Worm (Caenorhabditis elegans) whole organism, late embryonic: ENCODE measurements around the gene F09F9.2.

Experiments used
- C38D4.7 ChIP-seq: fragments of 200-800 bp; sonication (Bioruptor generic); optimal IDR thresholded peaks from 2 replicates; lab custom pipeline; 2018; ENCODE audit warnings: mild to moderate bottlenecking, missing genetic modification characterization, moderate library complexity, missing compliant biosample characterization
- F13H6.1 ChIP-seq: sonication (generic microtip); optimal IDR thresholded peaks from 2 replicates; lab custom pipeline; 2016; ENCODE audit warnings: missing genetic modification characterization, missing compliant biosample characterization
- K02D7.2 ChIP-seq: sonication (generic microtip); optimal IDR thresholded peaks from 2 replicates; lab custom pipeline; 2017; ENCODE audit warnings: mild to moderate bottlenecking, missing genetic modification characterization, missing compliant biosample characterization
- Y22D7AL.16 ChIP-seq: sonication (generic microtip); optimal IDR thresholded peaks from 2 replicates; lab custom pipeline; 2016; ENCODE audit warnings: missing genetic modification characterization, missing compliant biosample characterization
- ahr-1 ChIP-seq: sonication (generic microtip); optimal IDR thresholded peaks from 2 replicates; lab custom pipeline; 2016; ENCODE audit warnings: missing genetic modification characterization, missing compliant biosample characterization
- ceh-14 ChIP-seq: sonication (generic microtip); optimal IDR thresholded peaks from 2 replicates; lab custom pipeline; 2016; ENCODE audit warnings: missing genotype, missing genetic modification characterization, missing compliant biosample characterization
- ceh-2 ChIP-seq: sonication (generic microtip); optimal IDR thresholded peaks from 2 replicates; lab custom pipeline; 2016; ENCODE audit warnings: missing genotype, missing genetic modification characterization, missing compliant biosample characterization
- ceh-22 ChIP-seq: sonication (generic microtip); optimal IDR thresholded peaks from 2 replicates; lab custom pipeline; 2017; ENCODE audit warnings: missing biosample characterization, missing genetic modification characterization
- ceh-24 ChIP-seq: sonication (generic microtip); optimal IDR thresholded peaks from 2 replicates; lab custom pipeline; 2016; ENCODE audit warnings: mild to moderate bottlenecking, missing genetic modification characterization, missing compliant biosample characterization
- ceh-30 ChIP-seq: fragments of 150-350 bp; optimal IDR thresholded peaks from 2 replicates; lab custom pipeline; 2014; ENCODE audit warnings: missing biosample characterization, missing genetic modification characterization
- ceh-31 ChIP-seq: sonication (generic microtip); optimal IDR thresholded peaks from 2 replicates; lab custom pipeline; 2016; ENCODE audit warnings: missing genetic modification characterization, missing compliant biosample characterization
- ceh-34 ChIP-seq: sonication (generic microtip); optimal IDR thresholded peaks from 2 replicates; lab custom pipeline; 2016; ENCODE audit warnings: mild to moderate bottlenecking, missing genetic modification characterization, missing compliant biosample characterization
- ceh-9 ChIP-seq: sonication (generic microtip); optimal IDR thresholded peaks from 2 replicates; lab custom pipeline; 2016; ENCODE audit warnings: mild to moderate bottlenecking, missing genetic modification characterization, inconsistent platforms, missing compliant biosample characterization
- che-1 ChIP-seq: sonication (generic microtip); optimal IDR thresholded peaks from 2 replicates; lab custom pipeline; 2016; ENCODE audit warnings: mild to moderate bottlenecking, missing genetic modification characterization, missing compliant biosample characterization
- dve-1 ChIP-seq: sonication (generic microtip); optimal IDR thresholded peaks from 2 replicates; lab custom pipeline; 2017; ENCODE audit warnings: antibody characterized with exemption, mild to moderate bottlenecking, missing genetic modification characterization, missing compliant biosample characterization
- elt-2 ChIP-seq: sonication (generic microtip); optimal IDR thresholded peaks from 2 replicates; lab custom pipeline; 2016; ENCODE audit warnings: missing genetic modification reagents, missing genetic modification characterization, missing compliant biosample characterization
- ets-4 ChIP-seq: sonication (generic microtip); optimal IDR thresholded peaks from 2 replicates; lab custom pipeline; 2016; ENCODE audit warnings: missing genetic modification characterization, missing compliant biosample characterization
- eyg-1 ChIP-seq: sonication (generic microtip); optimal IDR thresholded peaks from 2 replicates; lab custom pipeline; 2016; ENCODE audit warnings: missing genotype, missing genetic modification characterization, missing compliant biosample characterization
- fax-1 ChIP-seq: sonication (generic microtip); optimal IDR thresholded peaks from 2 replicates; lab custom pipeline; 2016; ENCODE audit warnings: missing genotype, missing genetic modification characterization, missing compliant biosample characterization
- fkh-6 ChIP-seq: sonication (generic microtip); optimal IDR thresholded peaks from 2 replicates; lab custom pipeline; 2016; ENCODE audit warnings: missing genetic modification characterization, missing compliant biosample characterization
- hlh-15 ChIP-seq: sonication (generic microtip); optimal IDR thresholded peaks from 2 replicates; lab custom pipeline; 2016; ENCODE audit warnings: missing genetic modification characterization, missing compliant biosample characterization
- hlh-8 ChIP-seq: sonication (generic microtip); optimal IDR thresholded peaks from 2 replicates; lab custom pipeline; 2016; ENCODE audit warnings: missing genotype, missing genetic modification characterization, missing compliant biosample characterization
- lim-6 ChIP-seq: sonication (generic microtip); optimal IDR thresholded peaks from 2 replicates; lab custom pipeline; 2016; ENCODE audit warnings: missing genetic modification characterization, missing compliant biosample characterization
- madf-2 ChIP-seq: sonication (generic microtip); optimal IDR thresholded peaks from 2 replicates; lab custom pipeline; 2017; ENCODE audit warnings: missing genetic modification characterization, missing compliant biosample characterization
- nhr-11 ChIP-seq: fragments of 150-350 bp; optimal IDR thresholded peaks from 2 replicates; lab custom pipeline; 2014; ENCODE audit warnings: missing biosample characterization, missing genetic modification characterization
- nhr-232 ChIP-seq: sonication (generic microtip); optimal IDR thresholded peaks from 2 replicates; lab custom pipeline; 2016; ENCODE audit warnings: missing genetic modification characterization, missing compliant biosample characterization
- odd-2 ChIP-seq: sonication (generic microtip); optimal IDR thresholded peaks from 2 replicates; lab custom pipeline; 2017; ENCODE audit warnings: antibody characterized with exemption, mild to moderate bottlenecking, missing genetic modification characterization, missing compliant biosample characterization
- pag-3 ChIP-seq: sonication (generic microtip); optimal IDR thresholded peaks from 2 replicates; lab custom pipeline; 2016; ENCODE audit warnings: missing compliant biosample characterization, missing genetic modification characterization, borderline replicate concordance
- pax-1 ChIP-seq: fragments of 150-350 bp; optimal IDR thresholded peaks from 2 replicates; lab custom pipeline; 2014; ENCODE audit warnings: missing biosample characterization, missing genetic modification characterization
- pha-2 ChIP-seq: sonication (generic microtip); optimal IDR thresholded peaks from 2 replicates; lab custom pipeline; 2017; ENCODE audit warnings: mild to moderate bottlenecking, missing genetic modification characterization, missing compliant biosample characterization
- pha-4 ChIP-seq: fragments of 150-350 bp; optimal IDR thresholded peaks from 2 replicates; lab custom pipeline; 2018; ENCODE audit warnings: missing biosample characterization, missing genetic modification reagents, missing genetic modification characterization
- pqm-1 ChIP-seq: sonication (generic microtip); optimal IDR thresholded peaks from 2 replicates; lab custom pipeline; 2016; ENCODE audit warnings: missing genetic modification characterization, missing compliant biosample characterization
- ref-2 ChIP-seq: sonication (generic microtip); optimal IDR thresholded peaks from 2 replicates; lab custom pipeline; 2016; ENCODE audit warnings: missing genetic modification characterization, missing compliant biosample characterization
- sdc-2 ChIP-seq: sonication (generic microtip); optimal IDR thresholded peaks from 2 replicates; lab custom pipeline; 2016; ENCODE audit warnings: missing genotype, missing genetic modification characterization, missing compliant biosample characterization
- sox-2 ChIP-seq: fragments of 200-800 bp; sonication (Bioruptor generic); IDR thresholded peaks from 2 replicates; pipeline ENCODE4 v1.3.6; 2022; ENCODE audit warnings: missing genetic modification reagents, missing genetic modification characterization, missing compliant biosample characterization
- sox-4 ChIP-seq: sonication (generic microtip); optimal IDR thresholded peaks from 2 replicates; lab custom pipeline; 2017; ENCODE audit warnings: mild to moderate bottlenecking, missing genetic modification characterization, inconsistent platforms, missing compliant biosample characterization
- tbx-7 ChIP-seq: sonication (generic microtip); optimal IDR thresholded peaks from 2 replicates; lab custom pipeline; 2016; ENCODE audit warnings: missing genotype, missing genetic modification characterization, missing compliant biosample characterization
- unc-3 ChIP-seq, 2 experiments: fragments of 200-800 bp in 1 of 2; sonication (Bioruptor generic) in 1 of 2; sonication (generic microtip) in 1 of 2; conservative IDR thresholded peaks in 1 of 2; optimal IDR thresholded peaks in 1 of 2; 2 replicates each; pipeline versions ENCODE4 v1.3.6 to Lab custom; 2016 to 2022; ENCODE audit warnings: missing compliant biosample characterization in 2 of 2, missing genetic modification characterization in 2 of 2, missing genetic modification reagents in 1 of 2
- unc-42 ChIP-seq: sonication (generic microtip); optimal IDR thresholded peaks from 2 replicates; lab custom pipeline; 2016; ENCODE audit warnings: missing genotype, missing genetic modification characterization, missing compliant biosample characterization
- unc-55 ChIP-seq: sonication (generic microtip); optimal IDR thresholded peaks from 2 replicates; lab custom pipeline; 2017; ENCODE audit warnings: missing biosample characterization, missing genetic modification reagents, missing genetic modification characterization
- zip-5 ChIP-seq: sonication (generic microtip); optimal IDR thresholded peaks from 2 replicates; lab custom pipeline; 2016; ENCODE audit warnings: missing genetic modification characterization, missing compliant biosample characterization

Gene F09F9.2

ce11 chrX:4125165-4125803 is 14.0 kb upstream of the F09F9.2 start:
- TF ChIP-seq ceh-34 (tag; lab: Kevin White, UChicago): no peak
- TF ChIP-seq madf-2: no peak
- TF ChIP-seq dve-1 (tag; lab: Kevin White, UChicago): no peak
- no peak for TF ChIP-seq hlh-15 (tag; lab: Kevin White, UChicago)
- peak; percentile 94 for TF ChIP-seq unc-42 (tag; lab: Kevin White, UChicago)
- peak; percentile 2 for TF ChIP-seq lim-6 (tag; lab: Kevin White, UChicago)
- no peak for TF ChIP-seq pha-4 (tag; lab: Kevin White, UChicago)
- TF ChIP-seq elt-2 (tag; lab: Kevin White, UChicago): no peak
- no peak for TF ChIP-seq pax-1 (tag; lab: Kevin White, UChicago)
- TF ChIP-seq, all 69 proteins: peak for 2

- no peak for TF ChIP-seq madf-2
- peak; percentile 23 for TF ChIP-seq ceh-14
- peak; percentile 52 for TF ChIP-seq unc-42 (tag; lab: Kevin White, UChicago)
- TF ChIP-seq unc-55: peak; percentile 38
Observed at ce11 chrX:4123368-4123767, 12.1 kb upstream of the F09F9.2 start.

DNA sequence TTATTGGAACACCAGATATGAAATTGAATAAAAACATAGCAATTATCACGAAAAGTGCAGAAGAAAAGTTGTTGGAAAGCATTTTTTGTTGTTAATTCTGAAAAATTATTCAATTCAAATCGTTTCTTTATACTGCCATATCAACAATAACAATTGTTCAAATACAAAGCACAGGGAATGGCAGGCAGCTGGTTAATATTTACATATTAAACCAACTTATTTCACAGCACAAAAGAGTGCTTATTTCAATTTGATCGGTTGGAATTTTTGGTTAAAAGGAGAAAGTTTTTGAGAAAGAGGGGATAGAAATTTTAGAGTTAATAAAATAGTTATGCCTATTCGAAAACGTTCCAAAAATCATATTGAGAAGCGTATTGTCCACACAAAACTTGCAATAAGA is 9.7 kb upstream of the F09F9.2 start, which contains the start of gene F09F9.3:
Gene F09F9.3, minus strand, starts transcription at position 101 of the 400 bp plus-strand sequence.
- TF ChIP-seq nhr-11 (tag; lab: Kevin White, UChicago) (no peak), ceh-24 (tag; lab: Kevin White, UChicago) (no peak), pqm-1 (no peak), ceh-34 (tag; lab: Kevin White, UChicago) (no peak), eyg-1 (tag; lab: Kevin White, UChicago) (no peak), ahr-1 (tag; lab: Kevin White, UChicago) (no peak), ceh-2 (tag; lab: Kevin White, UChicago) (no peak), sox-4 (no peak)
- TF ChIP-seq, all 69 proteins: peak for 0

DNA sequence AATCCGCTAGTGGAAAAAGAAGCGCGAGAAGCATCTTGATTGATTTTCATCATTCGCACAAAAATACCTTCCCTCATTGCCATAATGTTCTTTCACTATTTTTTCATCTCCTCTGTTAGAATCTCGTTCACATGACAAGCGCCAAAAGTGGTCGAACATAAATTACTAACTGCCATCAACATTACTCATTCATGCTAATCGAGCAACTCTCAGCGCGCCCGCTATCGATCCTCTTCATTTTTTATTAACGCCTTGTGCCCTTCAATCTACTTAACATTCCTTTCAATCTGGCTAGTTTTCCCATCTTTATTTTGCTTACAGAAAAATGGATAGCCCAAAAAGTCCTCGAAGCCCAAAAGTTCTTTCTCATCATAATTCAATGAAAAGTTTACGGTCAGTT is 6.4 kb upstream of the F09F9.2 start, which contains the start of gene F09F9.5:
Gene F09F9.5, plus strand, starts transcription at position 301 of the 400 bp plus-strand sequence.
- TF ChIP-seq che-1 (no peak), ets-4 (no peak), ceh-22 (tag; lab: Kevin White, UChicago) (no peak), tbx-7 (tag; lab: Kevin White, UChicago) (no peak), F13H6.1 (tag; lab: Kevin White, UChicago) (no peak), ceh-31 (tag; lab: Kevin White, UChicago) (no peak), unc-3 (GFP tag; conservative IDR thresholded peaks at IDR 0.05; lab: Robert Waterston, UW) (no peak), unc-3 (tag; optimal IDR thresholded peaks at IDR 0.05; lab: Kevin White, UChicago) (no peak), pha-2 (tag; lab: Kevin White, UChicago) (no peak), ceh-30 (tag; lab: Kevin White, UChicago) (no peak), hlh-8 (tag; lab: Kevin White, UChicago) (no peak), nhr-232 (no peak), zip-5 (no peak), unc-55 (no peak), C38D4.7 (no peak), Y22D7AL.16 (tag; lab: Kevin White, UChicago) (no peak), pag-3 (tag; lab: Kevin White, UChicago) (no peak), madf-2 (no peak), fax-1 (no peak)

ce11 chrX:4115026-4115425 is 3.8 kb upstream of the F09F9.2 start, which contains the start of gene F09F9.1:
Gene F09F9.1, plus strand, starts transcription at chrX:4115326.
- TF ChIP-seq nhr-232 (no peak), ceh-14 (no peak), ref-2 (tag; lab: Kevin White, UChicago) (no peak), hlh-15 (tag; lab: Kevin White, UChicago) (no peak), fkh-6 (tag; lab: Kevin White, UChicago) (no peak), ceh-2 (tag; lab: Kevin White, UChicago) (no peak), pqm-1 (no peak), pha-4 (tag; lab: Kevin White, UChicago) (no peak), sox-2 (GFP tag; lab: Robert Waterston, UW) (no peak), C38D4.7 (no peak), ceh-9 (tag; lab: Kevin White, UChicago) (no peak), odd-2 (tag; lab: Kevin White, UChicago) (no peak), sdc-2 (tag; lab: Kevin White, UChicago) (no peak), K02D7.2 (tag; lab: Kevin White, UChicago) (no peak), ceh-30 (tag; lab: Kevin White, UChicago) (no peak)
